Fruit fly (Drosophila melanogaster) whole organism, embryonic: ENCODE results near the gene CG9577.

ENCODE experiments used
- Blimp-1 ChIP-seq: fragments of 200-800 bp; sonication (Bioruptor generic); optimal IDR thresholded peaks from 3 replicates; lab custom pipeline; 2018; ENCODE audit warnings: missing biosample characterization, missing genetic modification characterization, mild to moderate bottlenecking, moderate library complexity, missing genetic modification reagents
- CG10959 ChIP-seq: fragments of 200-800 bp; sonication (Bioruptor generic); IDR thresholded peaks from 2 replicates; pipeline ENCODE4 v1.3.6; 2022; ENCODE audit warnings: missing biosample characterization, missing genetic modification characterization
- CG11723 ChIP-seq: fragments of 200-800 bp; sonication (Bioruptor generic); optimal IDR thresholded peaks from 2 replicates; lab custom pipeline; 2017; ENCODE audit warnings: missing biosample characterization, mild to moderate bottlenecking, missing genetic modification characterization
- CG13296 ChIP-seq: fragments of 200-800 bp; sonication (Bioruptor generic); optimal IDR thresholded peaks from 3 replicates; lab custom pipeline; 2018; ENCODE audit warnings: missing biosample characterization, mild to moderate bottlenecking, missing genetic modification characterization
- CG14667 ChIP-seq: fragments of 200-800 bp; sonication (Bioruptor generic); IDR thresholded peaks from 2 replicates; pipeline ENCODE4 v1.3.6; 2022; ENCODE audit warnings: missing biosample characterization, missing genetic modification characterization
- CG14860 ChIP-seq: fragments of 200-800 bp; sonication (Bioruptor generic); IDR thresholded peaks from 3 replicates; pipeline ENCODE4 v1.3.6; 2022; ENCODE audit warnings: missing biosample characterization, missing genetic modification characterization; ENCODE audit not compliant: partially characterized antibody
- CG30431 ChIP-seq: fragments of 200-800 bp; sonication (Bioruptor generic); optimal IDR thresholded peaks from 2 replicates; lab custom pipeline; 2017; ENCODE audit warnings: missing biosample characterization, missing genetic modification characterization
- CG33557 ChIP-seq: fragments of 200-800 bp; sonication (Bioruptor generic); optimal IDR thresholded peaks from 2 replicates; lab custom pipeline; 2019; ENCODE audit warnings: missing biosample characterization, mild to moderate bottlenecking, missing genetic modification characterization, moderate library complexity
- CG4328 ChIP-seq: fragments of 200-800 bp; sonication (Bioruptor generic); optimal IDR thresholded peaks from 3 replicates; lab custom pipeline; 2017; ENCODE audit warnings: missing biosample characterization, missing genetic modification reagents, missing genetic modification characterization
- CG7786 ChIP-seq: fragments of 200-800 bp; sonication (Bioruptor generic); optimal IDR thresholded peaks from 2 replicates; lab custom pipeline; 2016; ENCODE audit warnings: missing biosample characterization, missing genetic modification characterization
- CG7928 ChIP-seq: fragments of 200-800 bp; sonication (Bioruptor generic); optimal IDR thresholded peaks from 2 replicates; lab custom pipeline; 2017; ENCODE audit warnings: missing biosample characterization, mild to moderate bottlenecking, missing genetic modification characterization
- CG9932 ChIP-seq: fragments of 200-800 bp; sonication (Bioruptor generic); IDR thresholded peaks from 2 replicates; pipeline ENCODE4 v1.3.6; 2022; ENCODE audit warnings: missing biosample characterization, missing genetic modification characterization
- Camta ChIP-seq: fragments of 200-800 bp; sonication (Bioruptor generic); optimal IDR thresholded peaks from 2 replicates; lab custom pipeline; 2016; ENCODE audit warnings: missing biosample characterization, missing genetic modification characterization
- Dad ChIP-seq: fragments of 200-800 bp; sonication (Bioruptor generic); optimal IDR thresholded peaks from 3 replicates; lab custom pipeline; 2016; ENCODE audit warnings: missing biosample characterization, missing genetic modification characterization
- Dfd ChIP-seq, 2 experiments: fragments of >200 bp; optimal IDR thresholded peaks; 2 replicates each; lab custom pipeline; 2017; ENCODE audit warnings: missing biosample characterization in 2 of 2, missing genetic modification characterization in 2 of 2
- E2f2 ChIP-seq: fragments of 200-800 bp; sonication (Bioruptor generic); IDR thresholded peaks from 2 replicates; pipeline ENCODE4 v1.3.6; 2022; ENCODE audit warnings: missing biosample characterization, missing genetic modification characterization
- H15 ChIP-seq: fragments of 200-800 bp; sonication (Bioruptor generic); IDR thresholded peaks from 3 replicates; pipeline ENCODE4 v1.3.6; 2022; ENCODE audit warnings: missing biosample characterization, missing genetic modification characterization
- MTF-1 ChIP-seq: fragments of 200-800 bp; sonication (Bioruptor generic); optimal IDR thresholded peaks from 2 replicates; lab custom pipeline; 2018; ENCODE audit warnings: missing biosample characterization, mild to moderate bottlenecking, missing genetic modification characterization, borderline replicate concordance
- Mad ChIP-seq: fragments of 200-800 bp; sonication (Bioruptor generic); optimal IDR thresholded peaks from 2 replicates; lab custom pipeline; 2016; ENCODE audit warnings: missing biosample characterization, missing genetic modification characterization
- Meics ChIP-seq: fragments of 200-800 bp; sonication (Bioruptor generic); optimal IDR thresholded peaks from 2 replicates; lab custom pipeline; 2017; ENCODE audit warnings: missing biosample characterization, mild to moderate bottlenecking, missing genetic modification characterization
- Neu2 ChIP-seq: fragments of 200-800 bp; sonication (Bioruptor generic); optimal IDR thresholded peaks from 3 replicates; lab custom pipeline; 2016; ENCODE audit warnings: missing biosample characterization, missing genetic modification characterization, borderline replicate concordance
- Nf-YC ChIP-seq: fragments of 200-800 bp; optimal IDR thresholded peaks from 3 replicates; lab custom pipeline; 2019; ENCODE audit warnings: missing biosample characterization, mild to moderate bottlenecking, missing genetic modification characterization, moderate library complexity
- Sox102F ChIP-seq: fragments of 200-800 bp; sonication (Bioruptor generic); optimal IDR thresholded peaks from 2 replicates; lab custom pipeline; 2018; ENCODE audit warnings: missing biosample characterization, mild to moderate bottlenecking, missing genetic modification characterization, moderate library complexity
- Xrp1 ChIP-seq: fragments of 200-800 bp; sonication (Bioruptor generic); IDR thresholded peaks from 2 replicates; pipeline ENCODE4 v1.3.6; 2022; ENCODE audit warnings: missing biosample characterization, missing genetic modification characterization
- cg ChIP-seq: fragments of 200-800 bp; sonication (Bioruptor generic); optimal IDR thresholded peaks from 3 replicates; lab custom pipeline; 2019; ENCODE audit warnings: missing biosample characterization, mild to moderate bottlenecking, missing genetic modification characterization, moderate library complexity
- ci ChIP-seq: fragments of 200-800 bp; sonication (Bioruptor generic); IDR thresholded peaks from 3 replicates; pipeline ENCODE4 v1.3.6; 2022; ENCODE audit warnings: missing biosample characterization, missing genetic modification characterization
- crol ChIP-seq: fragments of 200-800 bp; sonication (Bioruptor generic); IDR thresholded peaks from 2 replicates; pipeline ENCODE4 v1.3.6; 2022; ENCODE audit warnings: missing biosample characterization, missing genetic modification characterization
- cwo ChIP-seq: fragments of 200-800 bp; sonication (Bioruptor generic); optimal IDR thresholded peaks from 3 replicates; lab custom pipeline; 2017; ENCODE audit warnings: missing biosample characterization, missing genetic modification characterization, mild to moderate bottlenecking, moderate library complexity, missing genetic modification reagents
- dimm ChIP-seq: fragments of 200-800 bp; sonication (Bioruptor generic); IDR thresholded peaks from 2 replicates; pipeline ENCODE4 v1.3.6; 2022; ENCODE audit warnings: missing biosample characterization, missing genetic modification characterization
- dm ChIP-seq: fragments of 200-800 bp; sonication (Bioruptor generic); optimal IDR thresholded peaks from 3 replicates; lab custom pipeline; 2016; ENCODE audit warnings: missing biosample characterization, missing genetic modification characterization
- exex ChIP-seq: fragments of 200-800 bp; sonication (Bioruptor generic); optimal IDR thresholded peaks from 4 replicates; lab custom pipeline; 2018; ENCODE audit warnings: missing biosample characterization, mild to moderate bottlenecking, missing genetic modification characterization, moderate library complexity
- fd102C ChIP-seq: fragments of 200-800 bp; sonication (Bioruptor generic); optimal IDR thresholded peaks from 2 replicates; lab custom pipeline; 2018; ENCODE audit warnings: missing biosample characterization, mild to moderate bottlenecking, missing genetic modification characterization, moderate library complexity
- gro ChIP-seq: fragments of 200-800 bp; sonication (Bioruptor generic); optimal IDR thresholded peaks from 2 replicates; lab custom pipeline; 2016; ENCODE audit warnings: missing biosample characterization, missing genetic modification characterization
- gsb-n ChIP-seq: fragments of 200-800 bp; sonication (Bioruptor generic); optimal IDR thresholded peaks from 3 replicates; lab custom pipeline; 2018; ENCODE audit warnings: missing biosample characterization, mild to moderate bottlenecking, missing genetic modification characterization
- her ChIP-seq: fragments of 200-800 bp; sonication (Bioruptor generic); optimal IDR thresholded peaks from 2 replicates; lab custom pipeline; 2016; ENCODE audit warnings: missing biosample characterization, missing genetic modification characterization
- kni ChIP-seq: fragments of 200-800 bp; sonication (Bioruptor generic); optimal IDR thresholded peaks from 3 replicates; lab custom pipeline; 2017; ENCODE audit warnings: mild to moderate bottlenecking, missing biosample characterization, missing genetic modification reagents, missing genetic modification characterization
- lmd ChIP-seq: fragments of 200-800 bp; sonication (Bioruptor generic); IDR thresholded peaks from 2 replicates; pipeline ENCODE4 v1.3.6; 2022; ENCODE audit warnings: missing biosample characterization, missing genetic modification characterization
- lola ChIP-seq, 3 experiments: fragments of >200 bp in 2 of 3; fragments of 200-800 bp in 1 of 3; sonication (Bioruptor generic) in 1 of 3; optimal IDR thresholded peaks; 2 replicates each; lab custom pipeline; 2017 to 2019; ENCODE audit warnings: missing biosample characterization in 3 of 3, missing genetic modification characterization in 3 of 3, mild to moderate bottlenecking in 1 of 3, moderate library complexity in 1 of 3
- mirr ChIP-seq: fragments of 200-800 bp; sonication (Bioruptor generic); optimal IDR thresholded peaks from 3 replicates; lab custom pipeline; 2018; ENCODE audit warnings: missing biosample characterization, mild to moderate bottlenecking, missing genetic modification characterization
- odd ChIP-seq: fragments of 200-800 bp; sonication (Bioruptor generic); optimal IDR thresholded peaks from 2 replicates; lab custom pipeline; 2017; ENCODE audit warnings: missing biosample characterization, mild to moderate bottlenecking, missing genetic modification characterization
- pb ChIP-seq: fragments of 200-800 bp; sonication (Bioruptor generic); optimal IDR thresholded peaks from 3 replicates; lab custom pipeline; 2016; ENCODE audit warnings: missing biosample characterization, missing genetic modification characterization
- peb ChIP-seq: fragments of 200-800 bp; sonication (Bioruptor generic); IDR thresholded peaks from 2 replicates; pipeline ENCODE4 v1.3.6; 2022; ENCODE audit warnings: missing biosample characterization, missing genetic modification characterization
- pnt ChIP-seq: fragments of 200-800 bp; sonication (Bioruptor generic); optimal IDR thresholded peaks from 3 replicates; lab custom pipeline; 2016; ENCODE audit warnings: missing biosample characterization, missing genetic modification characterization
- psq ChIP-seq: fragments of 200-800 bp; sonication (Bioruptor generic); optimal IDR thresholded peaks from 2 replicates; lab custom pipeline; 2017; ENCODE audit warnings: missing biosample characterization, missing genetic modification characterization
- pzg ChIP-seq: fragments of 200-800 bp; sonication (Bioruptor generic); optimal IDR thresholded peaks from 3 replicates; lab custom pipeline; 2018; ENCODE audit warnings: missing biosample characterization, mild to moderate bottlenecking, missing genetic modification characterization, moderate library complexity
- ranshi ChIP-seq: fragments of 200-800 bp; sonication (Bioruptor generic); IDR thresholded peaks from 2 replicates; pipeline ENCODE4 v1.3.6; 2022; ENCODE audit warnings: missing biosample characterization, missing genetic modification characterization
- salm ChIP-seq: fragments of 200-800 bp; sonication (Bioruptor generic); optimal IDR thresholded peaks from 2 replicates; lab custom pipeline; 2018; ENCODE audit warnings: missing biosample characterization, mild to moderate bottlenecking, missing genetic modification characterization
- sc ChIP-seq, 3 experiments: fragments of >200 bp in 2 of 3; fragments of 200-800 bp in 1 of 3; sonication (Bioruptor generic) in 1 of 3; optimal IDR thresholded peaks; 2 replicates in 2 of 3; 3 replicates in 1 of 3; lab custom pipeline; 2017; ENCODE audit warnings: mild to moderate bottlenecking in 1 of 3, missing biosample characterization in 1 of 3, missing genetic modification characterization in 1 of 3, missing genetic modification reagents in 1 of 3
- slp2 ChIP-seq: fragments of 200-800 bp; sonication (Bioruptor generic); optimal IDR thresholded peaks from 2 replicates; lab custom pipeline; 2016; ENCODE audit warnings: missing biosample characterization, missing genetic modification characterization
- yki ChIP-seq: fragments of >200 bp; optimal IDR thresholded peaks from 3 replicates; lab custom pipeline; 2018

CG9577 gene

DNA sequence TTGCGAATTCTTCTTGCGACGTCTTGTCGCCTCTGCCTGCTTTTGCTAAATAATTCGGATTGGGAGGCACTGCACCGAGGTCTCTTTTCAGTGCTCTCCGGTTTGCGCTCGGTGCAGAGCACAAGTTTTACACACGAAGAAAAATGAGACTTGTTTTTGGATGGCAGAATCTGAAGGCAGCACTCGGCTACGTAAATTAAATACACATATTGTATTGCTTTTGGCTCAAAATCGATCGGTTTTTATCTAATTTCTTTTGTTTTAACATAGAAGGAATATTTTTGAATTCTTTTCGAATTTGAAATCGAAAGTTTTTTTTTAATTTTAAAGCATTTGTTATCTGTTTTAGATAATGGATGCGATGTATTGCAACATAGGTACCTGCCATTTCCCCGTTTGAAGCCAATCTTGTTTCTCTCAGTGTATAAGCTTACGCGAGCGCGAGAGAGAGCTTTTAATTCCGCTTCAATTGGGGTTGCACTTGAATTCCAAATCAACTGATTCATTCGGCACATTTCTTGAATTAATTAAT, 7.1 kb downstream of the CG9577 start, which contains the start of gene AnxB10 (continued):
- TF ChIP-seq Dad (GFP tag; lab: Kevin White, UChicago) (peak; percentile 12), peb (GFP tag; lab: Robert Waterston, UW) (no peak), sc (optimal IDR thresholded peaks at IDR 0.05; lab: Kevin White, UChicago) (no peak), sc (GFP tag; optimal IDR thresholded peaks at IDR 0.05; lab: Kevin White, UChicago) (peak; percentile 20), lmd (GFP tag; lab: Robert Waterston, UW) (peak; percentile 51), her (GFP tag; lab: Kevin White, UChicago) (no peak), crol (GFP tag; lab: Robert Waterston, UW) (no peak), mirr (GFP tag; lab: Kevin White, UChicago) (no peak), dimm (GFP tag; lab: Robert Waterston, UW) (no peak), CG7928 (GFP tag; lab: Kevin White, UChicago) (no peak), CG7786 (GFP tag; lab: Kevin White, UChicago) (no peak), salm (tag; lab: Kevin White, UChicago) (peak; percentile 5), cg (GFP tag; lab: Kevin White, UChicago) (no peak), Sox102F (GFP tag; lab: Kevin White, UChicago) (peak; percentile 71), yki (lab: Kevin White, UChicago) (no peak), slp2 (peak; percentile 58), CG4328 (GFP tag; lab: Kevin White, UChicago) (peak; percentile 14), Meics (peak; percentile 77), odd (GFP tag; lab: Kevin White, UChicago) (no peak), CG30431 (GFP tag; lab: Kevin White, UChicago) (no peak), Mad (peak; percentile 33), H15 (GFP tag; lab: Robert Waterston, UW) (0 out of 3 replicates have a peak, but pooled peaks have one; percentile 24), pb (peak; percentile 33), Camta (GFP tag; lab: Kevin White, UChicago) (peak; percentile 24), lola (GFP tag; optimal IDR thresholded peaks at IDR 0.05; lab: Kevin White, UChicago) (peak in 1 of 3 experiments; percentile 30), cwo (peak; percentile 58), psq (GFP tag; lab: Kevin White, UChicago) (no peak), Dfd (GFP tag; optimal IDR thresholded peaks at IDR 0.05; lab: Kevin White, UChicago) (no peak), CG11723 (GFP tag; lab: Kevin White, UChicago) (peak; percentile 26), ranshi (peak; percentile 34; the same call in 1 of the 2 replicates), Blimp-1 (GFP tag; lab: Kevin White, UChicago) (peak; percentile 64), CG33557 (GFP tag; lab: Kevin White, UChicago) (no peak), gsb-n (tag; lab: Kevin White, UChicago) (peak; percentile 14), kni (GFP tag; lab: Kevin White, UChicago) (no peak), E2f2 (0 out of 2 replicates have a peak, but pooled peaks have one; percentile 23), CG13296 (GFP tag; lab: Kevin White, UChicago) (peak; percentile 74), Nf-YC (peak; percentile 39), fd102C (GFP tag; lab: Kevin White, UChicago) (no peak), pnt (peak; percentile 25), MTF-1 (GFP tag; lab: Kevin White, UChicago) (no peak), Xrp1 (GFP tag; lab: Robert Waterston, UW) (peak; percentile 57; the same call in 1 of the 2 replicates), CG14667 (GFP tag; lab: Robert Waterston, UW) (0 out of 2 replicates have a peak, but pooled peaks have one; percentile 17), gro (GFP tag; lab: Kevin White, UChicago) (no peak), pzg (GFP tag; lab: Kevin White, UChicago) (no peak), Neu2 (no peak), ci (GFP tag; lab: Robert Waterston, UW) (no peak), CG14860 (GFP tag; lab: Robert Waterston, UW) (no peak), CG9932 (GFP tag; lab: Robert Waterston, UW) (0 out of 2 replicates have a peak, but pooled peaks have one; percentile 21), dm (GFP tag; lab: Kevin White, UChicago) (no peak), CG10959 (GFP tag; lab: Robert Waterston, UW) (no peak), exex (no peak)
